Worm (Caenorhabditis elegans) whole organism, late embryonic: ENCODE results near the gene nas-18.

Experiments
- C08G9.2 ChIP-seq: sonication (generic microtip); optimal IDR thresholded peaks from 2 replicates; lab custom pipeline; 2016; ENCODE audit warnings: mild to moderate bottlenecking, missing genetic modification characterization, moderate library complexity, missing compliant biosample characterization
- C38D4.7 ChIP-seq: fragments of 200-800 bp; sonication (Bioruptor generic); optimal IDR thresholded peaks from 2 replicates; lab custom pipeline; 2018; ENCODE audit warnings: mild to moderate bottlenecking, missing genetic modification characterization, moderate library complexity, missing compliant biosample characterization
- F13H6.1 ChIP-seq: sonication (generic microtip); optimal IDR thresholded peaks from 2 replicates; lab custom pipeline; 2016; ENCODE audit warnings: missing genetic modification characterization, missing compliant biosample characterization
- T23F11.4 ChIP-seq: fragments of 200-800 bp; sonication (Bioruptor generic); optimal IDR thresholded peaks from 2 replicates; lab custom pipeline; 2018; ENCODE audit warnings: mild to moderate bottlenecking, missing genetic modification characterization, missing compliant biosample characterization
- Y22D7AL.16 ChIP-seq: sonication (generic microtip); optimal IDR thresholded peaks from 2 replicates; lab custom pipeline; 2016; ENCODE audit warnings: missing genetic modification characterization, missing compliant biosample characterization
- ahr-1 ChIP-seq: sonication (generic microtip); optimal IDR thresholded peaks from 2 replicates; lab custom pipeline; 2016; ENCODE audit warnings: missing genetic modification characterization, missing compliant biosample characterization
- ama-1 ChIP-seq: fragments of 150-350 bp; optimal IDR thresholded peaks from 2 replicates; lab custom pipeline; 2014
- ceh-18 ChIP-seq: sonication (generic microtip); optimal IDR thresholded peaks from 2 replicates; lab custom pipeline; 2016; ENCODE audit warnings: missing genetic modification characterization, missing compliant biosample characterization
- ceh-2 ChIP-seq: sonication (generic microtip); optimal IDR thresholded peaks from 2 replicates; lab custom pipeline; 2016; ENCODE audit warnings: missing genotype, missing genetic modification characterization, missing compliant biosample characterization
- ceh-22 ChIP-seq: sonication (generic microtip); optimal IDR thresholded peaks from 2 replicates; lab custom pipeline; 2017; ENCODE audit warnings: missing biosample characterization, missing genetic modification characterization
- ceh-30 ChIP-seq: fragments of 150-350 bp; optimal IDR thresholded peaks from 2 replicates; lab custom pipeline; 2014; ENCODE audit warnings: missing biosample characterization, missing genetic modification characterization
- ceh-31 ChIP-seq: sonication (generic microtip); optimal IDR thresholded peaks from 2 replicates; lab custom pipeline; 2016; ENCODE audit warnings: missing genetic modification characterization, missing compliant biosample characterization
- ceh-34 ChIP-seq: sonication (generic microtip); optimal IDR thresholded peaks from 2 replicates; lab custom pipeline; 2016; ENCODE audit warnings: mild to moderate bottlenecking, missing genetic modification characterization, missing compliant biosample characterization
- ceh-45 ChIP-seq: fragments of 200-800 bp; sonication (Bioruptor generic); IDR thresholded peaks from 2 replicates; pipeline ENCODE4 v1.3.6; 2022; ENCODE audit warnings: missing genetic modification reagents, missing genetic modification characterization, missing compliant biosample characterization
- che-1 ChIP-seq: sonication (generic microtip); optimal IDR thresholded peaks from 2 replicates; lab custom pipeline; 2016; ENCODE audit warnings: mild to moderate bottlenecking, missing genetic modification characterization, missing compliant biosample characterization
- dve-1 ChIP-seq: sonication (generic microtip); optimal IDR thresholded peaks from 2 replicates; lab custom pipeline; 2017; ENCODE audit warnings: antibody characterized with exemption, mild to moderate bottlenecking, missing genetic modification characterization, missing compliant biosample characterization
- elt-2 ChIP-seq: sonication (generic microtip); optimal IDR thresholded peaks from 2 replicates; lab custom pipeline; 2016; ENCODE audit warnings: missing genetic modification reagents, missing genetic modification characterization, missing compliant biosample characterization
- elt-4 ChIP-seq: sonication (generic microtip); optimal IDR thresholded peaks from 2 replicates; lab custom pipeline; 2016; ENCODE audit warnings: missing genetic modification characterization, missing compliant biosample characterization
- ets-4 ChIP-seq: sonication (generic microtip); optimal IDR thresholded peaks from 2 replicates; lab custom pipeline; 2016; ENCODE audit warnings: missing genetic modification characterization, missing compliant biosample characterization
- fax-1 ChIP-seq: sonication (generic microtip); optimal IDR thresholded peaks from 2 replicates; lab custom pipeline; 2016; ENCODE audit warnings: missing genotype, missing genetic modification characterization, missing compliant biosample characterization
- fkh-10 ChIP-seq: fragments of 150-350 bp; optimal IDR thresholded peaks from 2 replicates; lab custom pipeline; 2014; ENCODE audit warnings: missing biosample characterization, missing genetic modification reagents, missing genetic modification characterization
- fkh-6 ChIP-seq: sonication (generic microtip); optimal IDR thresholded peaks from 2 replicates; lab custom pipeline; 2016; ENCODE audit warnings: missing genetic modification characterization, missing compliant biosample characterization
- hlh-13 ChIP-seq: fragments of 200-800 bp; sonication (Bioruptor generic); optimal IDR thresholded peaks from 2 replicates; lab custom pipeline; 2018; ENCODE audit warnings: mild to moderate bottlenecking, missing genetic modification characterization, missing compliant biosample characterization
- hlh-30 ChIP-seq: sonication (generic microtip); optimal IDR thresholded peaks from 2 replicates; lab custom pipeline; 2017; ENCODE audit warnings: antibody characterized with exemption, missing genetic modification characterization, missing compliant biosample characterization; ENCODE audit not compliant: insufficient read depth
- hlh-6 ChIP-seq: sonication (generic microtip); optimal IDR thresholded peaks from 2 replicates; lab custom pipeline; 2016; ENCODE audit warnings: missing genotype, missing genetic modification characterization, missing compliant biosample characterization
- hlh-8 ChIP-seq: sonication (generic microtip); optimal IDR thresholded peaks from 2 replicates; lab custom pipeline; 2016; ENCODE audit warnings: missing genotype, missing genetic modification characterization, missing compliant biosample characterization
- madf-2 ChIP-seq: sonication (generic microtip); optimal IDR thresholded peaks from 2 replicates; lab custom pipeline; 2017; ENCODE audit warnings: missing genetic modification characterization, missing compliant biosample characterization
- mec-3 ChIP-seq: sonication (generic microtip); optimal IDR thresholded peaks from 2 replicates; lab custom pipeline; 2016; ENCODE audit warnings: borderline replicate concordance, missing genetic modification characterization, missing compliant biosample characterization
- nfya-1 ChIP-seq: sonication (generic microtip); optimal IDR thresholded peaks from 2 replicates; lab custom pipeline; 2017; ENCODE audit warnings: missing genetic modification characterization, mild to moderate bottlenecking, missing compliant biosample characterization, antibody characterized with exemption, moderate library complexity
- nhr-11 ChIP-seq: fragments of 150-350 bp; optimal IDR thresholded peaks from 2 replicates; lab custom pipeline; 2014; ENCODE audit warnings: missing biosample characterization, missing genetic modification characterization
- nhr-232 ChIP-seq: sonication (generic microtip); optimal IDR thresholded peaks from 2 replicates; lab custom pipeline; 2016; ENCODE audit warnings: missing genetic modification characterization, missing compliant biosample characterization
- pag-3 ChIP-seq: sonication (generic microtip); optimal IDR thresholded peaks from 2 replicates; lab custom pipeline; 2016; ENCODE audit warnings: missing compliant biosample characterization, missing genetic modification characterization, borderline replicate concordance
- pha-4 ChIP-seq: fragments of 150-350 bp; optimal IDR thresholded peaks from 2 replicates; lab custom pipeline; 2018; ENCODE audit warnings: missing biosample characterization, missing genetic modification reagents, missing genetic modification characterization
- pqm-1 ChIP-seq: sonication (generic microtip); optimal IDR thresholded peaks from 2 replicates; lab custom pipeline; 2016; ENCODE audit warnings: missing genetic modification characterization, missing compliant biosample characterization
- pros-1 ChIP-seq: fragments of 150-350 bp; optimal IDR thresholded peaks from 2 replicates; lab custom pipeline; 2014; ENCODE audit warnings: missing biosample characterization, missing genetic modification reagents, missing genetic modification characterization
- ref-2 ChIP-seq: sonication (generic microtip); optimal IDR thresholded peaks from 2 replicates; lab custom pipeline; 2016; ENCODE audit warnings: missing genetic modification characterization, missing compliant biosample characterization
- rnt-1 ChIP-seq: sonication (generic microtip); optimal IDR thresholded peaks from 2 replicates; lab custom pipeline; 2016; ENCODE audit warnings: missing genetic modification characterization, missing compliant biosample characterization
- sdc-2 ChIP-seq: sonication (generic microtip); optimal IDR thresholded peaks from 2 replicates; lab custom pipeline; 2016; ENCODE audit warnings: missing genotype, missing genetic modification characterization, missing compliant biosample characterization
- sox-2 ChIP-seq: fragments of 200-800 bp; sonication (Bioruptor generic); IDR thresholded peaks from 2 replicates; pipeline ENCODE4 v1.3.6; 2022; ENCODE audit warnings: missing genetic modification reagents, missing genetic modification characterization, missing compliant biosample characterization
- syd-9 ChIP-seq: sonication (generic microtip); optimal IDR thresholded peaks from 2 replicates; lab custom pipeline; 2016; ENCODE audit warnings: mild to moderate bottlenecking, missing genetic modification characterization, moderate library complexity, missing compliant biosample characterization
- tbx-2 ChIP-seq: sonication (generic microtip); optimal IDR thresholded peaks from 2 replicates; lab custom pipeline; 2016; ENCODE audit warnings: missing genetic modification characterization, missing compliant biosample characterization
- tbx-7 ChIP-seq: sonication (generic microtip); optimal IDR thresholded peaks from 2 replicates; lab custom pipeline; 2016; ENCODE audit warnings: missing genotype, missing genetic modification characterization, missing compliant biosample characterization
- ttx-3 ChIP-seq: sonication (generic microtip); optimal IDR thresholded peaks from 2 replicates; lab custom pipeline; 2016; ENCODE audit warnings: missing genetic modification reagents, missing genetic modification characterization, missing compliant biosample characterization
- unc-42 ChIP-seq: sonication (generic microtip); optimal IDR thresholded peaks from 2 replicates; lab custom pipeline; 2016; ENCODE audit warnings: missing genotype, missing genetic modification characterization, missing compliant biosample characterization
- unc-55 ChIP-seq: sonication (generic microtip); optimal IDR thresholded peaks from 2 replicates; lab custom pipeline; 2017; ENCODE audit warnings: missing biosample characterization, missing genetic modification reagents, missing genetic modification characterization
- unc-86 ChIP-seq: sonication (generic microtip); optimal IDR thresholded peaks from 2 replicates; lab custom pipeline; 2016; ENCODE audit warnings: missing genetic modification characterization, missing compliant biosample characterization
- zip-5 ChIP-seq: sonication (generic microtip); optimal IDR thresholded peaks from 2 replicates; lab custom pipeline; 2016; ENCODE audit warnings: missing genetic modification characterization, missing compliant biosample characterization
- ztf-16 ChIP-seq: sonication (generic microtip); optimal IDR thresholded peaks from 2 replicates; lab custom pipeline; 2017; ENCODE audit warnings: missing genetic modification characterization, missing compliant biosample characterization

Gene nas-18

ce11 chrV:11372284-11372878, 23.9 kb upstream of the nas-18 start:
- TF ChIP-seq T23F11.4 (GFP tag; lab: Kevin White, UChicago) (no peak), ceh-31 (tag; lab: Kevin White, UChicago) (no peak), fkh-6 (tag; lab: Kevin White, UChicago) (no peak), hlh-8 (tag; lab: Kevin White, UChicago) (no peak), unc-42 (tag; lab: Kevin White, UChicago) (peak; percentile 52), elt-4 (tag; lab: Kevin White, UChicago) (no peak), ceh-34 (tag; lab: Kevin White, UChicago) (no peak)
- TF ChIP-seq, all 69 proteins: peak for 1

- TF ChIP-seq mec-3 (tag; lab: Kevin White, UChicago) (no peak), hlh-8 (tag; lab: Kevin White, UChicago) (no peak), ama-1 (lab: Kevin White, UChicago) (no peak), tbx-7 (tag; lab: Kevin White, UChicago) (no peak), zip-5 (tag; lab: Kevin White, UChicago) (no peak), che-1 (tag; lab: Kevin White, UChicago) (no peak)
These were observed 22.3 kb upstream of the nas-18 start for ce11 chrV:11373918-11374317.

ce11 chrV:11375150-11375792, 21.0 kb upstream of the nas-18 start, which contains the start of gene cnb-1:
TSS of gene cnb-1 (plus strand) at chrV:11375742.
- TF ChIP-seq pha-4 (tag; lab: Kevin White, UChicago) = no peak
- TF ChIP-seq syd-9 (tag; lab: Kevin White, UChicago) = peak; percentile 33
- no peak for TF ChIP-seq pag-3 (tag; lab: Kevin White, UChicago)
- TF ChIP-seq T23F11.4 (GFP tag; lab: Kevin White, UChicago) = no peak
- TF ChIP-seq pqm-1 (tag; lab: Kevin White, UChicago) = no peak
- TF ChIP-seq ceh-34 (tag; lab: Kevin White, UChicago) = no peak
- TF ChIP-seq fkh-10 (GFP tag; lab: Kevin White, UChicago) = no peak
- peak; percentile 29 for TF ChIP-seq hlh-6 (tag; lab: Kevin White, UChicago)
- TF ChIP-seq F13H6.1 (tag; lab: Kevin White, UChicago) = peak; percentile 39
- TF ChIP-seq ceh-18 = peak; percentile 76
- no peak for TF ChIP-seq ceh-30
- TF ChIP-seq ztf-16 = no peak
- TF ChIP-seq C38D4.7 (GFP tag; lab: Kevin White, UChicago) = no peak
- TF ChIP-seq dve-1 = no peak
- TF ChIP-seq elt-2 = no peak
- TF ChIP-seq nhr-232 (tag; lab: Kevin White, UChicago) = no peak
- no peak for TF ChIP-seq hlh-13 (GFP tag; lab: Kevin White, UChicago)
- TF ChIP-seq sdc-2 (tag; lab: Kevin White, UChicago) = peak; percentile 13
- TF ChIP-seq ttx-3 = no peak
- no peak for TF ChIP-seq Y22D7AL.16 (tag; lab: Kevin White, UChicago)
- peak; percentile 54 for TF ChIP-seq hlh-30
- TF ChIP-seq fax-1 (tag; lab: Kevin White, UChicago) = no peak
- TF ChIP-seq unc-55 (GFP tag; lab: Kevin White, UChicago) = peak; percentile 82
- TF ChIP-seq ceh-2 (tag; lab: Kevin White, UChicago) = peak; percentile 61
- TF ChIP-seq ahr-1 (tag; lab: Kevin White, UChicago) = no peak
- peak; percentile 75 for TF ChIP-seq tbx-2
- TF ChIP-seq pros-1 = no peak
- TF ChIP-seq nhr-11 (tag; lab: Kevin White, UChicago) = no peak
- TF ChIP-seq nfya-1 = peak; percentile 64
- no peak for TF ChIP-seq ceh-22 (tag; lab: Kevin White, UChicago)
- peak; percentile 69 for TF ChIP-seq ref-2 (tag; lab: Kevin White, UChicago)
- TF ChIP-seq madf-2 (tag; lab: Kevin White, UChicago) = no peak
- TF ChIP-seq C08G9.2 (tag; lab: Kevin White, UChicago) = peak; percentile 32
- TF ChIP-seq ets-4 (tag; lab: Kevin White, UChicago) = no peak
- peak; percentile 9 for TF ChIP-seq zip-5 (tag; lab: Kevin White, UChicago)
- peak; percentile 20 for TF ChIP-seq unc-86
- no peak for TF ChIP-seq ceh-45
- peak; percentile 38 for TF ChIP-seq rnt-1 (tag; lab: Kevin White, UChicago)
- no peak for TF ChIP-seq tbx-7 (tag; lab: Kevin White, UChicago)
- no peak for TF ChIP-seq sox-2 (GFP tag; lab: Robert Waterston, UW)
